Worm (Caenorhabditis elegans): ENCODE results near the gene F41E6.5.

DNA sequence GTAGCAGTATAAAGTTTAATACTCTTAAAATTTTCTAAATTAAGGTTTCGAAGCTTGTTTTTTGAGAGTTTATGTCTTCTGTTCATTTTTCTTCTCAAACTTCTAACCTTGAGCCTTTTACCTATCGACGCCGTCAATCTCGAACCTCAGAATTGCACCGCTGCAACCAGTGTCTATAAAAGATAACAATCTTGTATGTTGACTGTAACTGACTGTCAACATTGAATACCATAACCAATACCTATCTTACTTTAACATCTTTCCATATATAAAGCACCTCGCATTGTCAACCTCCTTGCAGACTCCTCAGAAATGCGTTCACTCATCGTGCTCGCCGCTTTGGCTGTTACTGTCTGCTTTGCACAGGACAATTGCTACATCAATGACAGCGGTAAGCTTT, 15.5 kb downstream of the F41E6.5 start, which contains the start of gene grd-5:
- TF ChIP-seq nhr-2 (tag; optimal IDR thresholded peaks at IDR 0.05) (no peak), nhr-237 (tag; optimal IDR thresholded peaks at IDR 0.05) (no peak), nhr-76 (tag; optimal IDR thresholded peaks at IDR 0.05) (no peak), mep-1 (tag; optimal IDR thresholded peaks at IDR 0.05) (no peak), sem-2 (GFP tag; optimal IDR thresholded peaks at IDR 0.05) (no peak), snpc-4 (tag; optimal IDR thresholded peaks at IDR 0.05) (no peak), elt-3 (tag; optimal IDR thresholded peaks at IDR 0.05) (no peak), lin-13 (tag; optimal IDR thresholded peaks at IDR 0.05) (no peak), hlh-1 (tag; optimal IDR thresholded peaks at IDR 0.05) (no peak), mls-2 (tag; optimal IDR thresholded peaks at IDR 0.05) (no peak)

All from whole organism, mixed stage, embryonic.